Fruit fly (Drosophila melanogaster) whole organism, adult: ENCODE measurements around the gene InR.

ENCODE experiments used
- bab1 ChIP-seq: fragments of 200-800 bp; sonication (Bioruptor generic); optimal IDR thresholded peaks from 3 replicates; lab custom pipeline; 2019; ENCODE audit warnings: missing biosample characterization, mild to moderate bottlenecking, missing genetic modification characterization, moderate library complexity
- kay ChIP-seq: fragments of 200-800 bp; sonication (Bioruptor generic); peaks from one replicate; lab custom pipeline; 2016; ENCODE audit warnings: missing biosample characterization, missing genetic modification characterization, borderline replicate concordance
- toe ChIP-seq: fragments of 200-800 bp; sonication (Bioruptor generic); optimal IDR thresholded peaks from 2 replicates; lab custom pipeline; 2016; ENCODE audit warnings: missing biosample characterization, missing genetic modification characterization

DNA sequence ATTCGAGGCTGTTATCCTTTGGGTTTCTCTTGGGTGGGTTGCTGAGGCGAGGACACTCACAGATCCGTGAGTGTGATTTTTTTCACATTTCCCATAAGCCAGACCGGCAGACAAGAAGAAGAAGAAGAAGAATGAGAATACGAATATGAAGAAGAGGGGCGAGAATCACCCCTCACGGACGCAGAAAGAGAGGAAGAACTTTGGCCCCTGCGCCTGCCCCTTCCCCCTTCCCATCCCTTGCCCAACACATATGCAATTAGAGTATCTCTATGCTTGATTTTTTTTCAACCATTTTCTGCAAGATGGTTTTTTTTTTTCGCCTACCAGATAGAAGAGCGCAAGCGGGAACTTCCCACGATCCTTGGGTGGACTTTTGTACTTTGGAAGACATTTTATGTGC is 15.5 kb upstream of the InR start:
- TF ChIP-seq bab1 (no peak), toe (GFP tag; lab: Kevin White, UChicago) (no peak), kay (GFP tag; lab: Kevin White, UChicago) (no peak)
